Worm (Caenorhabditis elegans) whole organism, midembryonic: ENCODE data around the gene str-40.

Source experiments
- flt-1 ChIP-seq: fragments of 200-800 bp; sonication (Bioruptor generic); IDR thresholded peaks from 2 replicates; pipeline ENCODE4 v1.3.6; 2022; ENCODE audit warnings: missing genetic modification characterization, missing compliant biosample characterization
- klf-2 ChIP-seq: fragments of 200-800 bp; sonication (Bioruptor generic); conservative IDR thresholded peaks from 2 replicates; pipeline ENCODE4 v1.3.6; 2022; ENCODE audit warnings: missing genetic modification reagents, missing genetic modification characterization, missing compliant biosample characterization
- med-1 ChIP-seq: sonication (generic microtip); optimal IDR thresholded peaks from 2 replicates; lab custom pipeline; 2017; ENCODE audit warnings: missing genetic modification characterization, mild to moderate bottlenecking, missing compliant biosample characterization, antibody characterized with exemption, missing genetic modification reagents; ENCODE audit not compliant: insufficient read depth
- ref-1 ChIP-seq: fragments of 200-800 bp; sonication (Bioruptor generic); conservative IDR thresholded peaks from 2 replicates; pipeline ENCODE4 v1.3.6; 2022; ENCODE audit warnings: missing genetic modification reagents, missing genetic modification characterization, missing compliant biosample characterization
- tab-1 ChIP-seq: fragments of 200-800 bp; sonication (Bioruptor generic); IDR thresholded peaks from 2 replicates; pipeline ENCODE4 v1.3.6; 2022; ENCODE audit warnings: missing genetic modification characterization, missing compliant biosample characterization
- ztf-23 ChIP-seq: fragments of 200-800 bp; sonication (Bioruptor generic); IDR thresholded peaks from 2 replicates; pipeline ENCODE4 v1.3.6; 2022; ENCODE audit warnings: missing genetic modification reagents, missing genetic modification characterization, missing compliant biosample characterization
- ztf-29 ChIP-seq: fragments of 200-800 bp; sonication (Bioruptor generic); IDR thresholded peaks from 2 replicates; pipeline ENCODE4 v1.3.6; 2022; ENCODE audit warnings: missing genetic modification reagents, missing genetic modification characterization, missing compliant biosample characterization

DNA sequence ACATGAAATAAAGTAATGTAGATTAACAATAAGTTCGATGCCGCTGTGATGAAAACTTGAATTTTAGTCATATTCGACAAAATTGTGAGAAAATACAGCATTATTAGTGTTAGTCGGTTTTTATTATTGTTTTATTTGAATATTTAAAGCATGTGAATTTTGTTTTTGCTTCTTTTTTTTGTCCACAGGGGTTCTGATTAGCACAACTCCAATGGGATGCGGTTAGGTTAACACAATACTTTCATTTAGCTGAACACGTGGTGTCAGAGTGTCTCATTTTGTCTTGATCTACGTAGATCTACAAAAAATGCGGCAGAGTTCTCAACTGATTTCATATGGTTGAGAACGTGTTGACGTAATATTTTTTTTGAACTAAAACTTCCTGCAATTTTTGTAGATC, at the start of gene str-40:
- TF ChIP-seq flt-1 (GFP tag; lab: Robert Waterston, UW) (no peak), ztf-29 (GFP tag; lab: Robert Waterston, UW) (no peak), ztf-23 (no peak), med-1 (GFP tag; lab: Kevin White, UChicago) (no peak), tab-1 (no peak), ref-1 (GFP tag; lab: Robert Waterston, UW) (no peak), klf-2 (GFP tag; lab: Robert Waterston, UW) (no peak)
